Worm (Caenorhabditis elegans): ENCODE measurements around the gene srh-240.
A peak's percentile ranks its signal among the peaks of the same experiment; 100 is the strongest.

The srh-240 gene

ce11 chrV:2881565-2881964 lies 16.6 kb downstream of the srh-240 start (continued):
- TF ChIP-seq pqm-1 (tag; optimal IDR thresholded peaks at IDR 0.05) (peak; percentile 11), Y5F2A.4 (GFP tag; optimal IDR thresholded peaks at IDR 0.05) (no peak), madf-9 (GFP tag; conservative IDR thresholded peaks at IDR 0.05) (no peak), dmd-6 (GFP tag; IDR thresholded peaks at IDR 0.05) (peak; percentile 81), F10B5.3 (tag; optimal IDR thresholded peaks at IDR 0.05) (no peak), tra-1 (GFP tag; IDR thresholded peaks at IDR 0.05) (no peak), aha-1 (tag) (peak; percentile 70), lim-7 (GFP tag; IDR thresholded peaks at IDR 0.05) (no peak), daf-16 (GFP tag; optimal IDR thresholded peaks at IDR 0.05) (no peak), daf-16 (tag; optimal IDR thresholded peaks at IDR 0.05) (peak; percentile 55), dve-1 (tag; optimal IDR thresholded peaks at IDR 0.05; ENCODE audit: insufficient read depth) (peak; percentile 47), egl-27 (tag; optimal IDR thresholded peaks at IDR 0.05) (no peak), ceh-20 (GFP tag; IDR thresholded peaks at IDR 0.05) (0 out of 2 replicates have a peak, but pooled peaks have one; percentile 12), mes-2 (tag; optimal IDR thresholded peaks at IDR 0.05; ENCODE audit: poor library complexity, severe bottlenecking) (no peak), Y48G9A.11 (GFP tag; IDR thresholded peaks at IDR 0.05) (no peak), mxl-2 (GFP tag; conservative IDR thresholded peaks at IDR 0.05) (no peak), R02D3.7 (tag; optimal IDR thresholded peaks at IDR 0.05) (no peak), saeg-2 (GFP tag; IDR thresholded peaks at IDR 0.05) (no peak), lin-29 (GFP tag; IDR thresholded peaks at IDR 0.05) (no peak), zip-2 (tag; optimal IDR thresholded peaks at IDR 0.05) (no peak), nhr-28 (tag; optimal IDR thresholded peaks at IDR 0.05) (peak; percentile 61), nhr-41 (GFP tag; IDR thresholded peaks at IDR 0.05) (no peak), nhr-111 (GFP tag; optimal IDR thresholded peaks at IDR 0.05) (no peak), dmd-9 (GFP tag; IDR thresholded peaks at IDR 0.05) (no peak), nhr-25 (tag; optimal IDR thresholded peaks at IDR 0.05; ENCODE audit: borderline replicate concordance, insufficient read depth) (no peak), nhr-102 (tag; optimal IDR thresholded peaks at IDR 0.05) (no peak), madf-5 (GFP tag; IDR thresholded peaks at IDR 0.05) (no peak), zip-11 (GFP tag; IDR thresholded peaks at IDR 0.05) (no peak), mep-1 (tag; optimal IDR thresholded peaks at IDR 0.05) (no peak), mxl-3 (GFP tag; optimal IDR thresholded peaks at IDR 0.05) (no peak)

- TF ChIP-seq ceh-20 (GFP tag; IDR thresholded peaks at IDR 0.05) (no peak), nhr-102 (tag; optimal IDR thresholded peaks at IDR 0.05) (no peak), duxl-1 (tag; optimal IDR thresholded peaks at IDR 0.05; ENCODE audit: poor library complexity) (no peak), zfp-2 (tag; optimal IDR thresholded peaks at IDR 0.05) (no peak), mes-2 (tag; optimal IDR thresholded peaks at IDR 0.05; ENCODE audit: poor library complexity, severe bottlenecking) (no peak), F37D6.2 (tag; optimal IDR thresholded peaks at IDR 0.05) (no peak), mxl-3 (GFP tag; optimal IDR thresholded peaks at IDR 0.05) (no peak), nhr-77 (tag; optimal IDR thresholded peaks at IDR 0.05) (no peak), lim-7 (GFP tag; IDR thresholded peaks at IDR 0.05) (no peak), T20F7.1 (GFP tag; optimal IDR thresholded peaks at IDR 0.05) (no peak), Y48G9A.11 (GFP tag; IDR thresholded peaks at IDR 0.05) (no peak), lin-1 (GFP tag; IDR thresholded peaks at IDR 0.05) (no peak), tag-97 (GFP tag; IDR thresholded peaks at IDR 0.05) (no peak), skn-1 (tag; optimal IDR thresholded peaks at IDR 0.05) (no peak), hlh-30 (tag; optimal IDR thresholded peaks at IDR 0.05; ENCODE audit: insufficient read depth) (no peak)
Measured at ce11 chrV:2883097-2883496, 18.1 kb downstream of the srh-240 start.

- TF ChIP-seq lin-38 (GFP tag; IDR thresholded peaks at IDR 0.05) (no peak), vab-7 (GFP tag; IDR thresholded peaks at IDR 0.05) (no peak), nhr-41 (GFP tag; IDR thresholded peaks at IDR 0.05) (no peak), egl-43 (GFP tag; IDR thresholded peaks at IDR 0.05) (no peak), ceh-82 (tag; optimal IDR thresholded peaks at IDR 0.05) (no peak), tra-1 (GFP tag; IDR thresholded peaks at IDR 0.05) (no peak), F37D6.2 (tag; optimal IDR thresholded peaks at IDR 0.05) (no peak), mxl-3 (GFP tag; optimal IDR thresholded peaks at IDR 0.05) (no peak)
Measured at ce11 chrV:2884411-2884810, 19.4 kb downstream of the srh-240 start, which contains the start of gene sre-24. Gene sre-24 (plus strand): TSS chrV:2884711.

All from whole organism, L4 larva.